Worm (Caenorhabditis elegans): Measurements from ENCODE around the gene K12H4.2.
A peak's percentile ranks its signal among the peaks of the same experiment; 100 is the strongest.

K12H4.2 gene

DNA sequence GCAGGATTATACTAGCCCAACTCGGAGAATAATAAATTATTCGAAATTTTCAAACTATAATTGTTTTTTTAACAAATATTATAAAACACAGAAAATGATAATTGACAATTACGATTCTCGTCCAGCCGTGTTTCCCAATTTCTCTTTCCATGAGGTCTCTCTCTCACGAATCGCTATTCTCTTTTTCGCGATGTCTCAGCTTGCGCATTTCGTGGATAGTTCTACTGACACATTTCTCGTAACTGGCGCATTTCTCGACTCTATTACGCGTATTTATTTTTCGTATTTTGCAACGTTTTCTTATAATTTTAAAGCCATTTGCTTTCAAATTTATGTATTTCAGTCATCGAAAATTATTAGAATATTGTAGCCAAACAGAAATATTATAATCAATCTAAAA, 3.7 kb upstream of the K12H4.2 start (continued):
- TF ChIP-seq pha-4 (GFP tag; IDR thresholded peaks at IDR 0.05) (peak; percentile 93), pha-4 (tag; optimal IDR thresholded peaks at IDR 0.05) (peak; percentile 98), attf-4 (tag; optimal IDR thresholded peaks at IDR 0.05) (no peak), Y5F2A.4 (GFP tag; optimal IDR thresholded peaks at IDR 0.05) (peak; percentile 32), arid-1 (GFP tag; conservative IDR thresholded peaks at IDR 0.05) (peak; percentile 98), mes-2 (tag; optimal IDR thresholded peaks at IDR 0.05; ENCODE audit: poor library complexity, severe bottlenecking) (peak; percentile 100), ama-1 (optimal IDR thresholded peaks at IDR 0.05) (peak; percentile 85), unc-39 (tag; optimal IDR thresholded peaks at IDR 0.05) (no peak), Y48G9A.11 (GFP tag; IDR thresholded peaks at IDR 0.05) (peak; percentile 96), zip-11 (GFP tag; IDR thresholded peaks at IDR 0.05) (no peak), mep-1 (tag; optimal IDR thresholded peaks at IDR 0.05) (peak; percentile 99), T26A8.4 (GFP tag; IDR thresholded peaks at IDR 0.05) (peak; percentile 83), aha-1 (tag) (peak; percentile 98), spr-3 (GFP tag; optimal IDR thresholded peaks at IDR 0.05) (peak; percentile 86), nhr-42 (GFP tag; IDR thresholded peaks at IDR 0.05) (peak; percentile 94), pqm-1 (tag; optimal IDR thresholded peaks at IDR 0.05) (peak; percentile 86), Y105C5A.15 (GFP tag; IDR thresholded peaks at IDR 0.05) (peak; percentile 58; the same call in 1 of the 2 replicates)

DNA sequence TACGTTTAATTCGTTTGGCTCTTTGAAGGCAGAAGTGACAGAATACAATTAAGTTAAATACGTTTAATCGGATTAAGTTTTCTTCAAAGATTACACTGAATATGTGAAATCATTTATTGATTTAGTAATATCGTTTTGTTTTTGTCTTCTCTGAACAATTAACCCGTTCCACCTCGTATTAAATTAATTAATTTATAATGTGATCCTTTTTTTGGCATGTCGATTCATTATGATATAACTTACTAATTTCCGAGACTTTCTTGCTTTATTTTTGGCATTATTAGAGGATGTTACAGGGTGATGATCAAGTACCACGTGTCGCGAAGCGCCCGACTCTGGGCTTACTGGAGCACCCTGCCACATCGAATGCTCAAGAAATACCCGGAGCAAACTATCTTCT, 3.3 kb upstream of the K12H4.2 start, which contains the start of gene K12H4.5:
Gene K12H4.5 (plus strand): TSS at position 301 of the 400 bp plus-strand sequence.
- TF ChIP-seq lsy-2 (tag; optimal IDR thresholded peaks at IDR 0.05) (no peak), F26F4.8 (GFP tag; conservative IDR thresholded peaks at IDR 0.05) (no peak), F44E2.7 (GFP tag; IDR thresholded peaks at IDR 0.05) (no peak), hmg-1.1 (GFP tag; IDR thresholded peaks at IDR 0.05) (no peak), egl-27 (tag; optimal IDR thresholded peaks at IDR 0.05) (no peak), unc-130 (GFP tag; optimal IDR thresholded peaks at IDR 0.05) (no peak), egl-43 (GFP tag; IDR thresholded peaks at IDR 0.05) (no peak), ctbp-1 (GFP tag; IDR thresholded peaks at IDR 0.05) (no peak), ceh-28 (tag; optimal IDR thresholded peaks at IDR 0.05) (no peak)

DNA sequence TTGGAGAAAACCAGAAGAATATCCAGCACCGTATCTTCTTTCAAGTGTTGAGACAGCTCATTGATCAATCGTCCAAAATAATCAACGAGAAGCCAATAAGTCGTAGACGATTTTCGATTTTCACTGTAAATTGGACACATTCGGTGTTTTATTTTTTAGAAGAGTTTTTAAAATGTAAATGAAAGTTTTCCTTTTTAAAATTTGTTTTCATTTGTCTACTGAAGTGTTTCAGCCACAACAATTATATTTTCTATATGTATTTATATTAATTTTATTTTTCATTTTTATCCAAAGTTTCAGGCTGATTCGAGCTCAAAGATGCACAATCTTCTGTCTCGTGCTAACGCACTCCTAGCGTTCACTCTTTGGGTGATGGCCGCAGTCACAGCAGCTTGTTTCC, 2.8 kb upstream of the K12H4.2 start, which contains the start of gene spcs-3:
Gene spcs-3 (plus strand): TSS at position 301 of the 400 bp plus-strand sequence.
- TF ChIP-seq dve-1 (tag; optimal IDR thresholded peaks at IDR 0.05; ENCODE audit: insufficient read depth) (no peak), aha-1 (tag) (peak; percentile 45), daf-19 (GFP tag; conservative IDR thresholded peaks at IDR 0.05) (no peak), daf-16 (GFP tag; optimal IDR thresholded peaks at IDR 0.05) (no peak), daf-16 (tag; optimal IDR thresholded peaks at IDR 0.05) (peak; percentile 18), mxl-3 (GFP tag; optimal IDR thresholded peaks at IDR 0.05) (no peak), madf-5 (GFP tag; IDR thresholded peaks at IDR 0.05) (no peak)

DNA sequence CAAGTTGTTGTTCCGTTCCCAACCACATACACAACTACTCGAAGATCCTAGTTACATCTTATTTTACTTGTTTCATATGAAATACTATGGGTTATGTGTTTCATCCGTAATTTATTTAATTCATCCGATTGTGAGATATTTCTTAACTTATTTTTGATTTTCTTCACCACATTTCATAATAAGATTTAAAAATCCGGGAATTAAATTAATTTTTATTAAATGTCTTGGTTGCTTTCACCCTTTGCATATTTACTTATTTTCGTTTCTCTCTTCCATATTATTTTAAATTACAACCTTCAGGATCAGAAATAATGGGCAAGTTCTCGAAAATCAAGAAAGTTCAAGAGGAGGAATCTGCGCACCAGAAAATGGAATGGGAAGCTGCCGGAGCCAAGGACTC, 1.8 kb upstream of the K12H4.2 start, which contains the start of gene K12H4.3:
Gene K12H4.3 (plus strand): TSS at position 301 of the 400 bp plus-strand sequence.
- TF ChIP-seq lin-38 (GFP tag; IDR thresholded peaks at IDR 0.05) (0 out of 2 replicates have a peak, but pooled peaks have one; percentile 20), zip-11 (GFP tag; IDR thresholded peaks at IDR 0.05) (no peak), lin-1 (GFP tag; IDR thresholded peaks at IDR 0.05) (0 out of 2 replicates have a peak, but pooled peaks have one; percentile 8), unc-130 (GFP tag; optimal IDR thresholded peaks at IDR 0.05) (no peak), pqm-1 (tag; optimal IDR thresholded peaks at IDR 0.05) (no peak), unc-62 (GFP tag; optimal IDR thresholded peaks at IDR 0.05 in 1 of 2) (peak in 1 of 2 experiments; percentile 79), unc-62 (tag; optimal IDR thresholded peaks at IDR 0.05) (no peak), ZK337.2 (GFP tag; IDR thresholded peaks at IDR 0.05) (no peak)

Measured in whole organism, L4 larva.